Worm (Caenorhabditis elegans): Measurements from ENCODE around the gene Y113G7B.11.

Gene Y113G7B.11

DNA sequence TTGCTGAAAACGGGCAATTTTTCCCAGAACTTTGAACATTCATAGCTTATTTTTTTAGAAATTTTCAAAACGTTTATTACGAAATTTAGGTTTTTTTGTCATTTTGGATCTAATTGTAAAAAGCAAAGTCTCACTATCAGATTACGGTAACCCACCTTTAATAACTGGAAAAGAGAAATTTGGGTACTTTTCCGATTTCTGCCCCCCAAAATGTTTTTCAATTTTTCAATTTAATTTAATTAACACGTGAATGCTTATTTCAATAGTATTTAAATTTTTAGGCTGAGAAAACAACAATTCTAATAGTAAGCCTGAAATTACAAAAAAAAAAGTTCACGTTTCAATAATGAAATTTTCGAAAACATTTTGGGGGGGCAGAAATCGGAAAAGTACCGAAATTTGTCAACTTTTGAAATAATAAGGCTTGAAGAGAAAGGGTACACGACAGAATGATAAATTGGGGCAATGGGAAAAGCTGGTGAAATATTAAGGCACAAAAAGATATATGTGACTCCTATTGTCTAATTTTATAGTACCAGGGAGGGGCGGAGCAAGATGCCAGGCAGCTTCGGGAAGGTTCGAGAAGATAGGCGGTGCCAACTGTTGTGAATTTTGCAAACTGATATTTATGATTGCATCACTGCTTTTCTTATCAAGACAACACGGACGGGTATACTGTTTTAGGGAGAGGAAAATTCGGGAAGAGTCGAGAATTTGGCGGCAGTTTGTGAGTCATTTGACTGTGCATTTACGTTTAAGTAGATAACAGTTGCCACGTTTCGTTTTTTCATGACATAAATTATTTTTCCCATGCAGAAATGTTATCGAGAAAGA lies 50.8 kb downstream of the Y113G7B.11 start, which contains the start of gene F19B2.5 (continued):
- no peak for TF ChIP-seq aptf-2 (GFP tag; conservative IDR thresholded peaks at IDR 0.05)
- TF ChIP-seq Y95B8A.8 (GFP tag; IDR thresholded peaks at IDR 0.05) = no peak
- no peak for TF ChIP-seq K12H6.12 (tag; optimal IDR thresholded peaks at IDR 0.05)
- TF ChIP-seq let-526 (GFP tag; IDR thresholded peaks at IDR 0.05) = peak; percentile 36; the same call in 1 of the 2 replicates
- TF ChIP-seq repo-1 (tag; optimal IDR thresholded peaks at IDR 0.05) = peak; percentile 0
- peak; percentile 60; the same call in 1 of the 2 replicates for TF ChIP-seq dox-1 (GFP tag; IDR thresholded peaks at IDR 0.05)
- no peak for TF ChIP-seq fkh-3 (tag; optimal IDR thresholded peaks at IDR 0.05)
- TF ChIP-seq tbp1 (GFP tag; optimal IDR thresholded peaks at IDR 0.05) = peak; percentile 34
- no peak for TF ChIP-seq ceh-27 (GFP tag; optimal IDR thresholded peaks at IDR 0.05)
- TF ChIP-seq Y53G8AR.9 (GFP tag; conservative IDR thresholded peaks at IDR 0.05) = no peak
- no peak for TF ChIP-seq ceh-40 (GFP tag; IDR thresholded peaks at IDR 0.05)
- TF ChIP-seq hrde-1 (tag; optimal IDR thresholded peaks at IDR 0.05; ENCODE audit: borderline replicate concordance) = no peak
- TF ChIP-seq C17E4.6 (GFP tag; IDR thresholded peaks at IDR 0.05) = no peak
- no peak for TF ChIP-seq cebp-2 (GFP tag; IDR thresholded peaks at IDR 0.05)
- no peak for TF ChIP-seq ztf-25 (GFP tag; IDR thresholded peaks at IDR 0.05)
- TF ChIP-seq dpff-1 (tag; optimal IDR thresholded peaks at IDR 0.05) = peak; percentile 47
- TF ChIP-seq rpc-1 (optimal IDR thresholded peaks at IDR 0.05) = peak; percentile 52
- no peak for TF ChIP-seq rpc-1 (tag; optimal IDR thresholded peaks at IDR 0.05)
- 0 out of 2 replicates have a peak, but pooled peaks have one; percentile 47 for TF ChIP-seq ekl-4 (GFP tag; IDR thresholded peaks at IDR 0.05)
- no peak for TF ChIP-seq B0261.1 (tag; optimal IDR thresholded peaks at IDR 0.05)
- TF ChIP-seq efl-1 (GFP tag; optimal IDR thresholded peaks at IDR 0.05) = no peak
- TF ChIP-seq snpc-1.3 (tag; optimal IDR thresholded peaks at IDR 0.05; ENCODE audit: insufficient read depth) = no peak
- TF ChIP-seq hlh-12 (tag; optimal IDR thresholded peaks at IDR 0.05) = no peak
- TF ChIP-seq ceh-79 (tag; optimal IDR thresholded peaks at IDR 0.05) = no peak
- no peak for TF ChIP-seq F52B5.7 (tag; optimal IDR thresholded peaks at IDR 0.05)
- TF ChIP-seq ama-1 (optimal IDR thresholded peaks at IDR 0.05) = peak; percentile 71
- no peak for TF ChIP-seq ama-1 (GFP tag; optimal IDR thresholded peaks at IDR 0.05)
- no peak for TF ChIP-seq ceh-91 (GFP tag; IDR thresholded peaks at IDR 0.05)
- no peak for TF ChIP-seq mel-28 (tag; optimal IDR thresholded peaks at IDR 0.05; ENCODE audit: borderline replicate concordance)
- TF ChIP-seq snpc-1.1 (tag; optimal IDR thresholded peaks at IDR 0.05; ENCODE audit: insufficient read depth) = no peak
- TF ChIP-seq nhr-179 (tag; optimal IDR thresholded peaks at IDR 0.05) = no peak
- no peak for TF ChIP-seq snpc-3.4 (tag; optimal IDR thresholded peaks at IDR 0.05)
- peak; percentile 34 for TF ChIP-seq lin-54 (GFP tag; optimal IDR thresholded peaks at IDR 0.05)
- TF ChIP-seq cebp-1 (GFP tag; IDR thresholded peaks at IDR 0.05) = no peak
- TF ChIP-seq cebp-1 (tag; optimal IDR thresholded peaks at IDR 0.05) = peak; percentile 50
- no peak for TF ChIP-seq him-1 (tag; optimal IDR thresholded peaks at IDR 0.05)
- no peak for TF ChIP-seq attf-5 (GFP tag; optimal IDR thresholded peaks at IDR 0.05)
- TF ChIP-seq nfya-1 (tag; optimal IDR thresholded peaks at IDR 0.05; ENCODE audit: borderline replicate concordance, insufficient read depth) = no peak
- no peak for TF ChIP-seq B0035.1 (tag; optimal IDR thresholded peaks at IDR 0.05)
- TF ChIP-seq madf-10 (tag; optimal IDR thresholded peaks at IDR 0.05) = peak; percentile 70
- TF ChIP-seq rec-8 (tag; optimal IDR thresholded peaks at IDR 0.05) = no peak
- peak; percentile 56 for TF ChIP-seq zim-3 (tag; optimal IDR thresholded peaks at IDR 0.05)
- TF ChIP-seq tlf-1 (GFP tag; optimal IDR thresholded peaks at IDR 0.05) = peak; percentile 66
- no peak for TF ChIP-seq F37B4.10 (GFP tag; IDR thresholded peaks at IDR 0.05)
- TF ChIP-seq egl-18 (GFP tag; IDR thresholded peaks at IDR 0.05) = no peak
- no peak for TF ChIP-seq egrh-3 (GFP tag; IDR thresholded peaks at IDR 0.05)
- TF ChIP-seq nfya-2 (GFP tag; IDR thresholded peaks at IDR 0.05) = no peak
- TF ChIP-seq nhr-80 (tag; optimal IDR thresholded peaks at IDR 0.05) = peak; percentile 44

Measured in whole organism, young adult.